Worm (Caenorhabditis elegans): ENCODE data around the gene cec-4.
A peak's percentile ranks its signal among the peaks of the same experiment; 100 is the strongest.

DNA sequence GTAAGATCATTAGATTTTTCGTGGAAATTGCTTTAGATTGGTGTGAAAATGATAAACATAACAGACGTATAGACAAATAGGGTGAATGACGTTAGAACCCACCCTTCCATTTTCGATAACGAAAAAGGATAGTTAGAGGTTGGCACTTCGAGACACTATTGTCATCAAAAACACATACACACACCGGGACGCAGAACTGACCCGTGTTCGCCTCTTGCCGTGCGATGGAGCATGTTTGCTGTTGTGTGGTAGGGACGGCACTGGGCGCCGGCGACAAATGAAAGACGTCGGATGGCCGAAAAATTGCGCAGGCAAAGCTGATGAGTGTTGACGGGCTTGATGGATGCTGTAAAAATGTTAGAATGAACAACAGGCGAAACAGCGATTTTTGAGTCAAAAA lies 25.7 kb upstream of the cec-4 start:
- no peak for TF ChIP-seq ztf-4 (tag; optimal IDR thresholded peaks at IDR 0.05)
- TF ChIP-seq eor-1 (tag; optimal IDR thresholded peaks at IDR 0.05) = no peak
- TF ChIP-seq jun-1 (tag; optimal IDR thresholded peaks at IDR 0.05) = no peak
- peak; percentile 70 for TF ChIP-seq elt-2 (tag; optimal IDR thresholded peaks at IDR 0.05)
- TF ChIP-seq aly-2 (tag; optimal IDR thresholded peaks at IDR 0.05) = no peak
- TF ChIP-seq unc-39 (tag; optimal IDR thresholded peaks at IDR 0.05) = no peak
- peak; percentile 66 for TF ChIP-seq lin-15B (tag; optimal IDR thresholded peaks at IDR 0.05)
- no peak for TF ChIP-seq elt-3 (tag; optimal IDR thresholded peaks at IDR 0.05)
- TF ChIP-seq nhr-28 (tag; optimal IDR thresholded peaks at IDR 0.05) = no peak
- peak; percentile 47 for TF ChIP-seq egl-27 (tag; optimal IDR thresholded peaks at IDR 0.05)
- TF ChIP-seq pqm-1 (tag; optimal IDR thresholded peaks at IDR 0.05) = peak; percentile 68
- peak; percentile 54 for TF ChIP-seq pha-4 (tag; optimal IDR thresholded peaks at IDR 0.05)
